Worm (Caenorhabditis elegans) whole organism, L4 larva: Measurements from ENCODE around the gene AH9.4.
A peak's percentile ranks its signal among the peaks of the same experiment; 100 is the strongest.

Experiments used
- F44E2.7 ChIP-seq: fragments of 200-800 bp; sonication (Bioruptor generic); IDR thresholded peaks from 2 replicates; pipeline ENCODE4 v2.1.2; 2022; ENCODE audit warnings: missing genetic modification characterization, missing compliant biosample characterization
- F49E8.2 ChIP-seq: sonication (generic microtip); optimal IDR thresholded peaks from 2 replicates; lab custom pipeline; 2016; ENCODE audit warnings: missing compliant biosample characterization, mild to moderate bottlenecking, missing genetic modification characterization, borderline replicate concordance
- R02D3.7 ChIP-seq: fragments of 150-350 bp; sonication (generic microtip); optimal IDR thresholded peaks from 3 replicates; lab custom pipeline; 2014; ENCODE audit warnings: missing biosample characterization, missing genetic modification characterization
- Y48G9A.11 ChIP-seq: fragments of 200-800 bp; sonication (Bioruptor generic); IDR thresholded peaks from 2 replicates; pipeline ENCODE4 v1.3.6; 2022; ENCODE audit warnings: missing genetic modification reagents, missing genetic modification characterization, missing compliant biosample characterization
- ZK546.5 ChIP-seq, 2 experiments: sonication (generic microtip); optimal IDR thresholded peaks; 2 replicates each; lab custom pipeline; 2017; ENCODE audit warnings: missing biosample characterization in 2 of 2, missing genetic modification characterization in 2 of 2
- ceh-62 ChIP-seq: sonication (generic microtip); optimal IDR thresholded peaks from 2 replicates; lab custom pipeline; 2017; ENCODE audit warnings: missing biosample characterization, missing genetic modification characterization
- ces-1 ChIP-seq: fragments of 150-350 bp; sonication (generic microtip); optimal IDR thresholded peaks from 4 replicates; lab custom pipeline; 2014; ENCODE audit warnings: missing biosample characterization, missing genetic modification reagents, missing genetic modification characterization
- ctbp-1 ChIP-seq: fragments of 200-800 bp; sonication (Bioruptor generic); IDR thresholded peaks from 2 replicates; pipeline ENCODE4 v1.3.6; 2022; ENCODE audit warnings: missing genetic modification reagents, missing genetic modification characterization, missing compliant biosample characterization
- daf-12 ChIP-seq: fragments of 150-350 bp; optimal IDR thresholded peaks from 2 replicates; lab custom pipeline; 2014; ENCODE audit warnings: missing biosample characterization, missing genetic modification reagents, missing genetic modification characterization
- daf-16 ChIP-seq, 3 experiments: sonication (generic microtip); optimal IDR thresholded peaks; 2 replicates each; lab custom pipeline; 2016 to 2017; ENCODE audit warnings: missing genetic modification characterization in 3 of 3, missing genetic modification reagents in 3 of 3, mild to moderate bottlenecking in 2 of 3, missing compliant biosample characterization in 2 of 3, missing biosample characterization in 1 of 3, moderate library complexity in 1 of 3
- daf-8 ChIP-seq: fragments of 200-800 bp; sonication (Bioruptor generic); IDR thresholded peaks from 2 replicates; pipeline ENCODE4 v1.3.6; 2022; ENCODE audit warnings: missing genetic modification characterization, missing compliant biosample characterization
- dmd-6 ChIP-seq: fragments of 200-800 bp; sonication (Bioruptor generic); IDR thresholded peaks from 2 replicates; pipeline ENCODE4 v1.3.6; 2022; ENCODE audit warnings: missing genetic modification reagents, missing genetic modification characterization, missing compliant biosample characterization
- dpl-1 ChIP-seq: fragments of 150-350 bp; optimal IDR thresholded peaks from 2 replicates; lab custom pipeline; 2014; ENCODE audit warnings: missing biosample characterization, missing genetic modification reagents, missing genetic modification characterization
- dve-1 ChIP-seq: sonication (generic microtip); optimal IDR thresholded peaks from 2 replicates; lab custom pipeline; 2017; ENCODE audit warnings: antibody characterized with exemption, mild to moderate bottlenecking, missing genetic modification characterization, missing compliant biosample characterization; ENCODE audit not compliant: insufficient read depth
- egl-27 ChIP-seq: sonication (generic microtip); optimal IDR thresholded peaks from 3 replicates; lab custom pipeline; 2017; ENCODE audit warnings: missing biosample characterization, missing genetic modification reagents, missing genetic modification characterization
- egl-43 ChIP-seq: fragments of 200-800 bp; sonication (Bioruptor generic); IDR thresholded peaks from 2 replicates; pipeline ENCODE4 v1.3.6; 2022; ENCODE audit warnings: missing genetic modification reagents, missing genetic modification characterization, missing compliant biosample characterization
- fkh-10 ChIP-seq: fragments of 150-350 bp; optimal IDR thresholded peaks from 2 replicates; lab custom pipeline; 2014; ENCODE audit warnings: missing biosample characterization, missing genetic modification reagents, missing genetic modification characterization
- hlh-30 ChIP-seq: sonication (generic microtip); optimal IDR thresholded peaks from 2 replicates; lab custom pipeline; 2017; ENCODE audit warnings: antibody characterized with exemption, mild to moderate bottlenecking, missing genetic modification characterization, missing compliant biosample characterization; ENCODE audit not compliant: insufficient read depth
- hmg-1.1 ChIP-seq: fragments of 200-800 bp; sonication (Bioruptor generic); IDR thresholded peaks from 2 replicates; pipeline ENCODE4 v1.3.6; 2022; ENCODE audit warnings: missing genetic modification reagents, missing genetic modification characterization, missing compliant biosample characterization
- lin-15B ChIP-seq: fragments of 150-350 bp; sonication (generic microtip); optimal IDR thresholded peaks from 3 replicates; lab custom pipeline; 2014; ENCODE audit warnings: missing biosample characterization, missing genetic modification characterization
- lin-29 ChIP-seq: fragments of 200-800 bp; sonication (Bioruptor generic); IDR thresholded peaks from 2 replicates; pipeline ENCODE4 v1.3.6; 2022; ENCODE audit warnings: missing genetic modification reagents, missing genetic modification characterization, missing compliant biosample characterization
- lir-3 ChIP-seq: sonication (generic microtip); optimal IDR thresholded peaks from 2 replicates; lab custom pipeline; 2016; ENCODE audit warnings: mild to moderate bottlenecking, missing genetic modification characterization, missing compliant biosample characterization
- lsy-2 ChIP-seq, 2 experiments: fragments of 150-350 bp in 1 of 2; sonication (generic microtip) in 1 of 2; optimal IDR thresholded peaks; 2 replicates each; lab custom pipeline; 2014 to 2017; ENCODE audit warnings: missing biosample characterization in 2 of 2, missing genetic modification characterization in 2 of 2
- mdl-1 ChIP-seq, 2 experiments: fragments of 150-350 bp in 1 of 2; sonication (generic microtip) in 1 of 2; optimal IDR thresholded peaks; 2 replicates each; lab custom pipeline; 2014 to 2017; ENCODE audit warnings: missing biosample characterization in 2 of 2, missing genetic modification characterization in 2 of 2
- mdt-29 ChIP-seq: fragments of 200-800 bp; sonication (Bioruptor generic); IDR thresholded peaks from 2 replicates; pipeline ENCODE4 v1.3.6; 2022; ENCODE audit warnings: missing genetic modification reagents, missing genetic modification characterization, missing compliant biosample characterization
- mxl-3 ChIP-seq: fragments of 200-800 bp; sonication (Bioruptor generic); optimal IDR thresholded peaks from 2 replicates; lab custom pipeline; 2018; ENCODE audit warnings: mild to moderate bottlenecking, missing genetic modification characterization, missing compliant biosample characterization
- nhr-111 ChIP-seq: fragments of 200-800 bp; sonication (Bioruptor generic); optimal IDR thresholded peaks from 2 replicates; lab custom pipeline; 2018; ENCODE audit warnings: mild to moderate bottlenecking, missing genetic modification characterization, missing compliant biosample characterization
- nhr-237 ChIP-seq: sonication (generic microtip); optimal IDR thresholded peaks from 2 replicates; lab custom pipeline; 2017; ENCODE audit warnings: missing biosample characterization, missing genetic modification characterization
- nhr-25 ChIP-seq: sonication (generic microtip); optimal IDR thresholded peaks from 2 replicates; lab custom pipeline; 2017; ENCODE audit warnings: missing genetic modification characterization, mild to moderate bottlenecking, missing compliant biosample characterization, antibody characterized with exemption, moderate library complexity, borderline replicate concordance; ENCODE audit not compliant: insufficient read depth
- nhr-28 ChIP-seq: fragments of 150-350 bp; optimal IDR thresholded peaks from 2 replicates; lab custom pipeline; 2014; ENCODE audit warnings: missing biosample characterization, missing genetic modification characterization
- nhr-6 ChIP-seq: fragments of 150-350 bp; optimal IDR thresholded peaks from 2 replicates; lab custom pipeline; 2014; ENCODE audit warnings: missing biosample characterization, missing genetic modification characterization
- nhr-76 ChIP-seq: fragments of 150-350 bp; optimal IDR thresholded peaks from 2 replicates; lab custom pipeline; 2014; ENCODE audit warnings: missing biosample characterization, missing genetic modification characterization
- nhr-77 ChIP-seq: fragments of 150-350 bp; optimal IDR thresholded peaks from 2 replicates; lab custom pipeline; 2014; ENCODE audit warnings: missing biosample characterization, missing genetic modification characterization
- pqm-1 ChIP-seq: sonication (generic microtip); optimal IDR thresholded peaks from 2 replicates; lab custom pipeline; 2017; ENCODE audit warnings: missing biosample characterization, missing genetic modification characterization
- rbr-2 ChIP-seq: sonication (generic microtip); optimal IDR thresholded peaks from 2 replicates; lab custom pipeline; 2016; ENCODE audit warnings: missing genotype, missing genetic modification characterization, missing compliant biosample characterization
- saeg-2 ChIP-seq: fragments of 200-800 bp; sonication (Bioruptor generic); IDR thresholded peaks from 2 replicates; pipeline ENCODE4 v1.3.6; 2022; ENCODE audit warnings: missing genetic modification reagents, missing genetic modification characterization, missing compliant biosample characterization
- sdz-12 ChIP-seq: fragments of 200-800 bp; sonication (Bioruptor generic); optimal IDR thresholded peaks from 2 replicates; lab custom pipeline; 2018; ENCODE audit warnings: mild to moderate bottlenecking, missing genetic modification characterization, missing compliant biosample characterization
- set-16 ChIP-seq: fragments of 200-800 bp; sonication (Bioruptor generic); IDR thresholded peaks from 2 replicates; pipeline ENCODE4 v1.3.6; 2022; ENCODE audit warnings: missing genetic modification reagents, missing genetic modification characterization, missing compliant biosample characterization
- skn-1 ChIP-seq: fragments of 150-350 bp; optimal IDR thresholded peaks from 2 replicates; lab custom pipeline; 2014; ENCODE audit warnings: missing biosample characterization, missing genetic modification characterization
- tag-97 ChIP-seq: fragments of 200-800 bp; sonication (Bioruptor generic); IDR thresholded peaks from 2 replicates; pipeline ENCODE4 v1.3.6; 2022; ENCODE audit warnings: missing genetic modification characterization, missing compliant biosample characterization
- unc-130 ChIP-seq: sonication (generic microtip); optimal IDR thresholded peaks from 2 replicates; lab custom pipeline; 2016; ENCODE audit warnings: missing genetic modification reagents, missing genetic modification characterization, missing compliant biosample characterization
- unc-39 ChIP-seq: sonication (generic microtip); optimal IDR thresholded peaks from 2 replicates; lab custom pipeline; 2017; ENCODE audit warnings: missing biosample characterization, missing genetic modification characterization
- unc-62 ChIP-seq, 3 experiments: fragments of 150-350 bp in 1 of 3; sonication (generic microtip); optimal IDR thresholded peaks in 2 of 3; peaks in 1 of 3; 1 replicate in 1 of 3; 2 replicates in 2 of 3; lab custom pipeline; 2014 to 2017; ENCODE audit warnings: missing biosample characterization in 3 of 3, missing genetic modification characterization in 3 of 3, missing genetic modification reagents in 3 of 3, missing genotype in 1 of 3
- zfp-3 ChIP-seq: fragments of 200-800 bp; sonication (Bioruptor generic); conservative IDR thresholded peaks from 2 replicates; pipeline ENCODE4 v1.3.6; 2022; ENCODE audit warnings: missing genetic modification reagents, missing genetic modification characterization, missing compliant biosample characterization
- ztf-7 ChIP-seq: fragments of 150-350 bp; optimal IDR thresholded peaks from 2 replicates; lab custom pipeline; 2014; ENCODE audit warnings: missing biosample characterization, missing genetic modification characterization

AH9.4 gene

DNA sequence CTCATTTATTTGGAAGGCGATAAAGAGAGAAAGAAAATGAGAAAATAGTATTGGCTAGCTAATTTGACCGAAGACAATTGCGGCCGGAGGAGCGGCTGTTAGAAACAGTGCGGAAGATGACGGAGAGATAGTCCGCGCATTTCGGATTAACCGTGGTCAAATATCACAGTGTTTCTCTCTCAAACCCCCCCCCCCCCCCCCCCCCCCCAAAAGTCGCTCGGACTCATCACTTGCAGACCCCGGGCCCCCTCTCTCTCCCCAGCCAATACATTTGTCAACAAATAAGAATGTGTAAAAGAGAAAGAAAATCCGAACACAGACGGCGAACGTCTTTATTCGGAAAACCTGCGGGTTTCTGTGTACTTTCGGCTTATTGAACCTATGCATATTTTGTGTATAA lies 27.7 kb upstream of the AH9.4 start:
- TF ChIP-seq mdt-29 (GFP tag; lab: Robert Waterston, UW), result no peak
- TF ChIP-seq set-16 (GFP tag; lab: Robert Waterston, UW), result peak; percentile 84

DNA sequence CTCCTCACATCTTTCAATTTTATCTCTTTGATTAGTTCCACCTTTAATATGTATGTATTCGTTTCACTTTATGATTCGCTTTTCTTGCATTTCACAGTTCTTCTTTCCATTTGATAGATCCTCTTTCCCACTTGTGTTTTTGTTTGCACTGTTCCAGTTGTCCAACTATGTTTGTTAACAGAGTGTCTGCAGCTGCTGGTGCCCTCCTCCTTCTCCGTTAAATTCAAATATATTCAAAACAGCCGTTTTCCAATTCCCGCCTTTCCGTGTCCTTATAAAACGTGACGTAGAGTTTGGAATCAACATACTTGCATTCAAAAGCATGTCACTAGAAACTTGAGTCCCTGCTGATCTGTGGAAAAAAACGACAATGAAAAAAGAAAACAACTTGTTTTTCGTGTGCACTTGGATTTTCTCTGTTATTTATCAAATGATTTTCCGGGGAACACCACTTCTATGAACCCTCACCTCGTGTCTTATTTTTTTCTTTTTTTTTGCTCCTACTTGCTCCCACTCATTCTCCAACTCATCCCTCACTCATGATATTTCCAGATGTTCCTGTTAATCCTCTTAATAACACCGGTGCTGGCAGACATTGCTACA lies 20.2 kb upstream of the AH9.4 start, which contains the start of gene T10H10.2:
Gene T10H10.2, plus strand, starts transcription at position 553 of the 603 bp plus-strand sequence.
- no peak for TF ChIP-seq F44E2.7 (GFP tag; lab: Robert Waterston, UW)
- TF ChIP-seq unc-62 (GFP tag; optimal IDR thresholded peaks at IDR 0.05 in 1 of 2; lab: Kevin White, UChicago), result peak in 1 of 2 experiments; percentile 94
- no peak for TF ChIP-seq unc-62 (tag; optimal IDR thresholded peaks at IDR 0.05; lab: Kevin White, UChicago)
- TF ChIP-seq dve-1 (tag; lab: Kevin White, UChicago), result no peak
- TF ChIP-seq pqm-1 (tag; lab: Kevin White, UChicago), result no peak

DNA sequence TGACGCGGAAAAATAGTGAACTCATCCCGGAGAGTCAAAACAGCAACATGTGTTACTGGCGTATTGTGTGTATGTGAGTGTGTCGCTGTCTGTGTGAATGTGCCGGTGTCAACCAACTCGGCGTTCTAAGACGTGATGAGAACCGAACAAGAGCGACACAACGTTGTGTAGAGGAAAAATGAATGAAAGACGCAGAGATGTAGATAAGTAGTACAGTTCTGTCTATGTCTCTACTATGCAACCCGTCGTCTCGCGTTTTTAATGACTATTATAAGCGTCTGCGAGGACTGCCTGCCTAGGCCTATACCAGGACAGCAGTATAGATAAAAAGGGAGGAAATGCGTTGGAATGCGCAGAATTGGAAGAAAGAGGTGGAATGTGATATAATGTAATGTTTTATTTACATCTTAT lies 13.8 kb upstream of the AH9.4 start:
- TF ChIP-seq dve-1 (tag; lab: Kevin White, UChicago) (peak; percentile 51), fkh-10 (no peak), mxl-3 (GFP tag; lab: Kevin White, UChicago) (peak; percentile 67), egl-27 (no peak), nhr-76 (no peak), saeg-2 (GFP tag; lab: Robert Waterston, UW) (no peak), F49E8.2 (tag; lab: Kevin White, UChicago) (no peak), dmd-6 (GFP tag; lab: Robert Waterston, UW) (peak; percentile 57), nhr-237 (tag; lab: Kevin White, UChicago) (no peak), ZK546.5 (tag; optimal IDR thresholded peaks at IDR 0.05; lab: Kevin White, UChicago) (no peak), ztf-7 (tag; lab: Kevin White, UChicago) (no peak), skn-1 (tag; lab: Kevin White, UChicago) (no peak), lin-29 (GFP tag; lab: Robert Waterston, UW) (no peak), nhr-28 (peak; percentile 73), lsy-2 (tag; optimal IDR thresholded peaks at IDR 0.05; lab: Kevin White, UChicago) (peak in 1 of 2 experiments; percentile 36), tag-97 (GFP tag; lab: Robert Waterston, UW) (no peak), egl-43 (GFP tag; lab: Robert Waterston, UW) (no peak), mdl-1 (tag; optimal IDR thresholded peaks at IDR 0.05; lab: Kevin White, UChicago) (peak in 1 of 2 experiments; percentile 1), daf-16 (GFP tag; optimal IDR thresholded peaks at IDR 0.05; lab: Kevin White, UChicago) (peak in 1 of 2 experiments; percentile 41), daf-16 (tag; optimal IDR thresholded peaks at IDR 0.05; lab: Kevin White, UChicago) (peak; percentile 43), unc-39 (tag; lab: Kevin White, UChicago) (no peak), Y48G9A.11 (GFP tag; lab: Robert Waterston, UW) (no peak), daf-12 (no peak), lin-15B (tag; lab: Kevin White, UChicago) (no peak), nhr-25 (tag; lab: Kevin White, UChicago) (peak; percentile 2), hmg-1.1 (peak; percentile 58; the same call in 1 of the 2 replicates), nhr-6 (peak; percentile 25), R02D3.7 (tag; lab: Kevin White, UChicago) (no peak), nhr-111 (GFP tag; lab: Kevin White, UChicago) (no peak), lir-3 (tag; lab: Kevin White, UChicago) (no peak), ces-1 (GFP tag; lab: Kevin White, UChicago) (no peak), nhr-77 (tag; lab: Kevin White, UChicago) (peak; percentile 31), zfp-3 (GFP tag; lab: Robert Waterston, UW) (no peak), dpl-1 (GFP tag; lab: Kevin White, UChicago) (no peak), hlh-30 (peak; percentile 54), rbr-2 (tag; lab: Kevin White, UChicago) (no peak), unc-130 (GFP tag; lab: Kevin White, UChicago) (no peak), ctbp-1 (no peak), sdz-12 (GFP tag; lab: Kevin White, UChicago) (no peak), daf-8 (GFP tag; lab: Robert Waterston, UW) (no peak), ceh-62 (no peak)
